Worm (Caenorhabditis elegans) whole organism, L4 larva: ENCODE results near the gene T09D3.8.

ENCODE experiments used
- aha-1 ChIP-seq: fragments of 150-350 bp; peaks from one replicate; lab custom pipeline; 2014; ENCODE audit warnings: missing biosample characterization, missing genetic modification characterization
- egl-27 ChIP-seq: sonication (generic microtip); optimal IDR thresholded peaks from 3 replicates; lab custom pipeline; 2017; ENCODE audit warnings: missing biosample characterization, missing genetic modification reagents, missing genetic modification characterization
- php-3 ChIP-seq: fragments of 200-800 bp; sonication (Bioruptor generic); IDR thresholded peaks from 2 replicates; pipeline ENCODE4 v1.3.6; 2022; ENCODE audit warnings: missing genetic modification reagents, missing genetic modification characterization, missing compliant biosample characterization

DNA sequence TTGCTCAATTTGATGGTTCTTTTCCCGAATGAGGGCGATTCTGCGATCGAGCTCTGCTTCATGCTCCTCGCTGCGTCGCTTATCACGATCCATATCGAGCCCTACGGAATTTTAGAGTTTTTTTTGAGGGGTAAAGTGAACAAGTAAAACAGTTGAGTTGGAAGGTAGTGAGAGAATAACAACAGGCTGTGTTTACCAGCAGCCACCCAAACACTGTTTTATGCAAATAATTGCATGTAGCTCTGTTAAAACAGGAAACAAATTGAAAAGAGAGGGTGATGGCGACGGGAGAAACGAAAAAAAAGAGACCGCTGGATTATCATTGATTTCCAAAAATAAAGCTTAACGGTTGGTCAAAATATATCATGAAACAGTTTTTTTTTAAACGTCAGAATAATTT is 36.6 kb upstream of the T09D3.8 start, which contains the start of gene C10G8.8:
- no peak for TF ChIP-seq php-3
- no peak for TF ChIP-seq aha-1 (tag; lab: Kevin White, UChicago)
- no peak for TF ChIP-seq egl-27 (tag; lab: Kevin White, UChicago)
